Worm (Caenorhabditis elegans): ENCODE results near the gene ubc-23.

ubc-23 gene

ce11 chrX:8835887-8836348 lies 8.2 kb upstream of the ubc-23 start, which contains the start of gene C28G1.2 (continued):
- TF ChIP-seq ets-4 (GFP tag; optimal IDR thresholded peaks at IDR 0.05) = peak; percentile 82
- peak; percentile 80 for TF ChIP-seq lir-1 (GFP tag; conservative IDR thresholded peaks at IDR 0.05)
- TF ChIP-seq madf-8 (GFP tag; conservative IDR thresholded peaks at IDR 0.05) = 0 out of 2 replicates have a peak, but pooled peaks have one; percentile 25
- TF ChIP-seq ZK185.1 (tag; optimal IDR thresholded peaks at IDR 0.05; ENCODE audit: poor library complexity, severe bottlenecking) = peak; percentile 95
- TF ChIP-seq atf-7 (tag; optimal IDR thresholded peaks at IDR 0.05) = peak; percentile 89
- TF ChIP-seq unc-130 (GFP tag; optimal IDR thresholded peaks at IDR 0.05) = peak; percentile 88
- TF ChIP-seq nfyb-1 (GFP tag; IDR thresholded peaks at IDR 0.05) = peak; percentile 87
- TF ChIP-seq madf-6 (GFP tag; IDR thresholded peaks at IDR 0.05) = no peak; the same call in 1 of the 2 replicates
- TF ChIP-seq tbx-9 (tag; optimal IDR thresholded peaks at IDR 0.05; ENCODE audit: borderline replicate concordance) = no peak
- TF ChIP-seq ceh-27 (GFP tag; optimal IDR thresholded peaks at IDR 0.05) = peak; percentile 96
- no peak for TF ChIP-seq attf-6 (GFP tag; IDR thresholded peaks at IDR 0.05)
- TF ChIP-seq F37B4.10 (GFP tag; IDR thresholded peaks at IDR 0.05) = 0 out of 2 replicates have a peak, but pooled peaks have one; percentile 46
- TF ChIP-seq zim-3 (tag; optimal IDR thresholded peaks at IDR 0.05) = peak; percentile 88
- TF ChIP-seq lsy-27 (tag; optimal IDR thresholded peaks at IDR 0.05; ENCODE audit: borderline replicate concordance, insufficient read depth) = peak; percentile 79
- TF ChIP-seq somi-1 (GFP tag; optimal IDR thresholded peaks at IDR 0.05) = peak; percentile 86
- peak; percentile 34 for TF ChIP-seq snpc-1.1 (tag; optimal IDR thresholded peaks at IDR 0.05; ENCODE audit: insufficient read depth)
- peak; percentile 68 for TF ChIP-seq nhr-80 (tag; optimal IDR thresholded peaks at IDR 0.05)
- peak; percentile 83 for TF ChIP-seq tlf-1 (GFP tag; optimal IDR thresholded peaks at IDR 0.05)
- peak; percentile 70 for TF ChIP-seq ztf-3 (GFP tag; optimal IDR thresholded peaks at IDR 0.05)
- TF ChIP-seq rpc-1 (optimal IDR thresholded peaks at IDR 0.05) = peak; percentile 98
- TF ChIP-seq rpc-1 (tag; optimal IDR thresholded peaks at IDR 0.05) = peak; percentile 97
- TF ChIP-seq sptf-2 (GFP tag; optimal IDR thresholded peaks at IDR 0.05) = peak; percentile 87
- peak; percentile 91 for TF ChIP-seq attf-5 (GFP tag; optimal IDR thresholded peaks at IDR 0.05)
- TF ChIP-seq let-607 (tag; optimal IDR thresholded peaks at IDR 0.05) = peak; percentile 72 to 84
- no peak for TF ChIP-seq F49E8.2 (tag; optimal IDR thresholded peaks at IDR 0.05; ENCODE audit: insufficient read depth)
- TF ChIP-seq B0019.2 (GFP tag; conservative IDR thresholded peaks at IDR 0.05) = 0 out of 2 replicates have a peak, but pooled peaks have one; percentile 45
- peak; percentile 91 for TF ChIP-seq ceh-40 (GFP tag; IDR thresholded peaks at IDR 0.05)
- TF ChIP-seq lin-40 (tag; optimal IDR thresholded peaks at IDR 0.05) = peak; percentile 96
- TF ChIP-seq die-1 (tag; optimal IDR thresholded peaks at IDR 0.05) = peak; percentile 97
- peak; percentile 87 for TF ChIP-seq rcor-1 (GFP tag; IDR thresholded peaks at IDR 0.05)
- TF ChIP-seq F33H1.4 (GFP tag; IDR thresholded peaks at IDR 0.05) = no peak
- peak; percentile 71 for TF ChIP-seq F57C9.4 (tag; optimal IDR thresholded peaks at IDR 0.05)

DNA sequence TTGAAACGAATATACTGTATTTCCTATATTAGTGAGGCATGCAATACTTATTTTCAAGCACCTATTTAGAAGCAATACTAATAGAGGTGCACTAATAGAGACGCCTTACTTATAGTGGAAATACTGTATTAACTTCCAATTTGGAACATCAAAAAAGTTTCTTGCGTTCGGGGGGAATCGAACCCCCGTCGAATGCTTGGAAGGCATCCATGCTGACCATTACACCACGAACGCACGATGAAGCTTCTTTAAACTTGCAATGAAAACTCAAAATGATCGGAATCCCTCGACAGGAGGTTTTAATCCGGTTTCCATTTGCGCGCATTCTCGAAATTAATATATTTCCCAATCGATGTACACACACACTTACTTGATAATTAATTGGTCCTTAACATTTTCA lies 5.9 kb upstream of the ubc-23 start:
- peak; percentile 92 for TF ChIP-seq rpc-1 (optimal IDR thresholded peaks at IDR 0.05)
- TF ChIP-seq rpc-1 (tag; optimal IDR thresholded peaks at IDR 0.05) = peak; percentile 89
- no peak for TF ChIP-seq nhr-80 (tag; optimal IDR thresholded peaks at IDR 0.05)
- TF ChIP-seq mcd-1 (GFP tag; IDR thresholded peaks at IDR 0.05) = no peak
- TF ChIP-seq dox-1 (GFP tag; IDR thresholded peaks at IDR 0.05) = 0 out of 2 replicates have a peak, but pooled peaks have one; percentile 47
- no peak for TF ChIP-seq lag-1 (GFP tag; IDR thresholded peaks at IDR 0.05)
- no peak for TF ChIP-seq attf-6 (GFP tag; IDR thresholded peaks at IDR 0.05)
- TF ChIP-seq efl-1 (GFP tag; optimal IDR thresholded peaks at IDR 0.05) = no peak
- no peak for TF ChIP-seq ekl-4 (GFP tag; IDR thresholded peaks at IDR 0.05)
- TF ChIP-seq Y53F4B.3 (GFP tag; IDR thresholded peaks at IDR 0.05) = no peak
- peak; percentile 55 for TF ChIP-seq ztf-18 (tag; optimal IDR thresholded peaks at IDR 0.05)
- no peak for TF ChIP-seq zfh-2 (GFP tag; conservative IDR thresholded peaks at IDR 0.05)
- no peak for TF ChIP-seq somi-1 (GFP tag; optimal IDR thresholded peaks at IDR 0.05)
- TF ChIP-seq nfyb-1 (GFP tag; IDR thresholded peaks at IDR 0.05) = no peak
- TF ChIP-seq xnd-1 (tag; optimal IDR thresholded peaks at IDR 0.05) = no peak
- TF ChIP-seq ceh-58 (GFP tag; IDR thresholded peaks at IDR 0.05) = no peak
- no peak for TF ChIP-seq K12H6.12 (tag; optimal IDR thresholded peaks at IDR 0.05)
- peak; percentile 68 for TF ChIP-seq ZK185.1 (tag; optimal IDR thresholded peaks at IDR 0.05; ENCODE audit: poor library complexity, severe bottlenecking)
- no peak for TF ChIP-seq F33H1.4 (GFP tag; IDR thresholded peaks at IDR 0.05)
- peak; percentile 92 for TF ChIP-seq lin-26 (GFP tag; IDR thresholded peaks at IDR 0.05)
- no peak for TF ChIP-seq tlf-1 (GFP tag; optimal IDR thresholded peaks at IDR 0.05)
- peak; percentile 15 for TF ChIP-seq zim-3 (tag; optimal IDR thresholded peaks at IDR 0.05)
- TF ChIP-seq egl-18 (GFP tag; IDR thresholded peaks at IDR 0.05) = no peak
- TF ChIP-seq ceh-91 (GFP tag; IDR thresholded peaks at IDR 0.05) = 0 out of 2 replicates have a peak, but pooled peaks have one; percentile 10

All from whole organism, young adult.